Fruit fly (Drosophila melanogaster): ENCODE results near the gene dysf.

- TF ChIP-seq CG8478 (optimal IDR thresholded peaks at IDR 0.05) (no peak), CTCF (optimal IDR thresholded peaks at IDR 0.05) (no peak)
Measured at dm6 chr3R:26036153-26037144, 62.1 kb downstream of the dysf start.

All from S2 (cell line).